Fruit fly (Drosophila melanogaster) whole organism, embryonic: ENCODE data around the gene CG1824.
A peak's percentile ranks its signal among the peaks of the same experiment; 100 is the strongest.

Experiments used
- Abd-B ChIP-seq: fragments of 200-800 bp; sonication (Bioruptor generic); optimal IDR thresholded peaks from 2 replicates; lab custom pipeline; 2018; ENCODE audit warnings: missing biosample characterization, mild to moderate bottlenecking, missing genetic modification characterization, moderate library complexity
- CG1024 ChIP-seq: fragments of 200-800 bp; sonication (Bioruptor generic); IDR thresholded peaks from 2 replicates; pipeline ENCODE4 v1.3.6; 2022; ENCODE audit warnings: missing biosample characterization, missing genetic modification characterization
- CG10321 ChIP-seq: fragments of 200-800 bp; sonication (Bioruptor generic); IDR thresholded peaks from 2 replicates; pipeline ENCODE4 v1.3.6; 2022; ENCODE audit warnings: missing biosample characterization, missing genetic modification characterization
- CG11504 ChIP-seq: fragments of 200-800 bp; sonication (Bioruptor generic); optimal IDR thresholded peaks from 3 replicates; lab custom pipeline; 2019; ENCODE audit warnings: missing biosample characterization, mild to moderate bottlenecking, missing genetic modification characterization, moderate library complexity
- CG12299 ChIP-seq: fragments of 200-800 bp; sonication (Bioruptor generic); optimal IDR thresholded peaks from 2 replicates; lab custom pipeline; 2018; ENCODE audit warnings: missing biosample characterization, mild to moderate bottlenecking, missing genetic modification characterization
- CG13123 ChIP-seq: fragments of 200-800 bp; sonication (Bioruptor generic); optimal IDR thresholded peaks from 2 replicates; lab custom pipeline; 2016; ENCODE audit warnings: missing biosample characterization, missing genetic modification characterization
- CG15269 ChIP-seq: fragments of 200-800 bp; sonication (Bioruptor generic); optimal IDR thresholded peaks from 2 replicates; lab custom pipeline; 2018; ENCODE audit warnings: missing biosample characterization, mild to moderate bottlenecking, missing genetic modification characterization, moderate library complexity
- CG1792 ChIP-seq: fragments of 200-800 bp; sonication (Bioruptor generic); optimal IDR thresholded peaks from 2 replicates; lab custom pipeline; 2016; ENCODE audit warnings: missing biosample characterization, missing genetic modification characterization
- CG2116 ChIP-seq: fragments of 200-800 bp; sonication (Bioruptor generic); optimal IDR thresholded peaks from 3 replicates; lab custom pipeline; 2018; ENCODE audit warnings: missing biosample characterization, mild to moderate bottlenecking, missing genetic modification characterization
- CG2199 ChIP-seq: fragments of 200-800 bp; sonication (Bioruptor generic); IDR thresholded peaks from 3 replicates; pipeline ENCODE4 v1.3.6; 2022; ENCODE audit warnings: missing biosample characterization, missing genetic modification characterization
- CG34224 ChIP-seq: fragments of 200-800 bp; sonication (Bioruptor generic); IDR thresholded peaks from 3 replicates; pipeline ENCODE4 v1.3.6; 2022; ENCODE audit warnings: missing biosample characterization, missing genetic modification characterization; ENCODE audit not compliant: partially characterized antibody
- CG4282 ChIP-seq: fragments of 200-800 bp; sonication (Bioruptor generic); optimal IDR thresholded peaks from 2 replicates; lab custom pipeline; 2016; ENCODE audit warnings: missing biosample characterization, missing genetic modification characterization
- CG4360 ChIP-seq: fragments of 200-800 bp; sonication (Bioruptor generic); IDR thresholded peaks from 2 replicates; pipeline ENCODE4 v1.3.6; 2022; ENCODE audit warnings: missing biosample characterization, missing genetic modification characterization
- CG5245 ChIP-seq: fragments of 200-800 bp; sonication (Bioruptor generic); optimal IDR thresholded peaks from 3 replicates; lab custom pipeline; 2016; ENCODE audit warnings: missing biosample characterization, missing genetic modification characterization
- CG6654 ChIP-seq: fragments of 200-800 bp; sonication (Bioruptor generic); optimal IDR thresholded peaks from 2 replicates; lab custom pipeline; 2017; ENCODE audit warnings: missing biosample characterization, mild to moderate bottlenecking, missing genetic modification characterization
- CG6854 ChIP-seq: fragments of 200-800 bp; sonication (Bioruptor generic); optimal IDR thresholded peaks from 3 replicates; lab custom pipeline; 2017; ENCODE audit warnings: missing biosample characterization, mild to moderate bottlenecking, missing genetic modification characterization
- CG7839 ChIP-seq: fragments of 200-800 bp; sonication (Bioruptor generic); optimal IDR thresholded peaks from 3 replicates; lab custom pipeline; 2018; ENCODE audit warnings: missing biosample characterization, mild to moderate bottlenecking, missing genetic modification characterization, moderate library complexity
- CG8359 ChIP-seq: fragments of 200-800 bp; sonication (Bioruptor generic); optimal IDR thresholded peaks from 2 replicates; lab custom pipeline; 2017; ENCODE audit warnings: missing biosample characterization, mild to moderate bottlenecking, missing genetic modification characterization, borderline replicate concordance
- CG9215 ChIP-seq: fragments of 200-800 bp; sonication (Bioruptor generic); IDR thresholded peaks from 2 replicates; pipeline ENCODE4 v1.3.6; 2022; ENCODE audit warnings: missing biosample characterization, missing genetic modification characterization
- CG9797 ChIP-seq: fragments of 200-800 bp; sonication (Bioruptor generic); optimal IDR thresholded peaks from 3 replicates; lab custom pipeline; 2018; ENCODE audit warnings: missing biosample characterization, mild to moderate bottlenecking, missing genetic modification characterization
- Dip2 ChIP-seq: fragments of 200-800 bp; sonication (Bioruptor generic); IDR thresholded peaks from 2 replicates; pipeline ENCODE4 v1.3.6; 2022; ENCODE audit warnings: missing biosample characterization, missing genetic modification characterization
- Drgx ChIP-seq: fragments of 200-800 bp; sonication (Bioruptor generic); IDR thresholded peaks from 2 replicates; pipeline ENCODE4 v1.3.6; 2022; ENCODE audit warnings: missing biosample characterization, missing genetic modification characterization
- E2f1 ChIP-seq: fragments of 200-800 bp; sonication (Bioruptor generic); IDR thresholded peaks from 2 replicates; pipeline ENCODE4 v1.3.6; 2022; ENCODE audit warnings: missing biosample characterization, missing genetic modification characterization
- H2.0 ChIP-seq: fragments of 200-800 bp; sonication (Bioruptor generic); IDR thresholded peaks from 2 replicates; pipeline ENCODE4 v1.3.6; 2022; ENCODE audit warnings: missing biosample characterization, missing genetic modification characterization
- HHEX ChIP-seq: fragments of 200-800 bp; sonication (Bioruptor generic); optimal IDR thresholded peaks from 3 replicates; lab custom pipeline; 2017; ENCODE audit warnings: missing biosample characterization, mild to moderate bottlenecking, missing genetic modification characterization, missing genetic modification reagents
- Hmr ChIP-seq: fragments of 200-800 bp; sonication (Bioruptor generic); optimal IDR thresholded peaks from 3 replicates; lab custom pipeline; 2017; ENCODE audit warnings: mild to moderate bottlenecking, missing biosample characterization, missing genetic modification reagents, missing genetic modification characterization
- Mes4 ChIP-seq: fragments of 200-800 bp; sonication (Bioruptor generic); optimal IDR thresholded peaks from 2 replicates; lab custom pipeline; 2016; ENCODE audit warnings: missing biosample characterization, missing genetic modification characterization
- NFAT ChIP-seq: fragments of 200-800 bp; sonication (Bioruptor generic); IDR thresholded peaks from 2 replicates; pipeline ENCODE4 v1.3.6; 2022; ENCODE audit warnings: missing biosample characterization, missing genetic modification characterization
- Oaz ChIP-seq: fragments of 200-800 bp; sonication (Bioruptor generic); IDR thresholded peaks from 2 replicates; pipeline ENCODE4 v1.3.6; 2022; ENCODE audit warnings: missing biosample characterization, missing genetic modification characterization
- Scr ChIP-seq: fragments of 200-800 bp; sonication (Bioruptor generic); IDR thresholded peaks from 2 replicates; pipeline ENCODE4 v1.3.6; 2022; ENCODE audit warnings: missing biosample characterization, missing genetic modification characterization; ENCODE audit not compliant: partially characterized antibody
- Xrp1 ChIP-seq: fragments of 200-800 bp; sonication (Bioruptor generic); IDR thresholded peaks from 2 replicates; pipeline ENCODE4 v1.3.6; 2022; ENCODE audit warnings: missing biosample characterization, missing genetic modification characterization
- ato ChIP-seq: fragments of 200-800 bp; sonication (Bioruptor generic); IDR thresholded peaks from 2 replicates; pipeline ENCODE4 v1.3.6; 2022; ENCODE audit warnings: missing biosample characterization, missing genetic modification characterization; ENCODE audit not compliant: partially characterized antibody
- ci ChIP-seq: fragments of 200-800 bp; sonication (Bioruptor generic); IDR thresholded peaks from 3 replicates; pipeline ENCODE4 v1.3.6; 2022; ENCODE audit warnings: missing biosample characterization, missing genetic modification characterization
- disco-r ChIP-seq: fragments of 200-800 bp; sonication (Bioruptor generic); optimal IDR thresholded peaks from 2 replicates; lab custom pipeline; 2016; ENCODE audit warnings: missing biosample characterization, missing genetic modification characterization
- dmrt11E ChIP-seq: fragments of 200-800 bp; sonication (Bioruptor generic); optimal IDR thresholded peaks from 3 replicates; lab custom pipeline; 2018; ENCODE audit warnings: missing biosample characterization, mild to moderate bottlenecking, missing genetic modification characterization, moderate library complexity
- exex ChIP-seq: fragments of 200-800 bp; sonication (Bioruptor generic); optimal IDR thresholded peaks from 4 replicates; lab custom pipeline; 2018; ENCODE audit warnings: missing biosample characterization, mild to moderate bottlenecking, missing genetic modification characterization, moderate library complexity
- knrl ChIP-seq: fragments of 200-800 bp; sonication (Bioruptor generic); IDR thresholded peaks from 3 replicates; pipeline ENCODE4 v1.3.6; 2022; ENCODE audit warnings: missing biosample characterization, missing genetic modification characterization; ENCODE audit not compliant: partially characterized antibody
- mld ChIP-seq: fragments of 200-800 bp; sonication (Bioruptor generic); IDR thresholded peaks from 3 replicates; pipeline ENCODE4 v1.3.6; 2022; ENCODE audit warnings: missing biosample characterization, missing genetic modification characterization; ENCODE audit not compliant: partially characterized antibody
- nerfin-1 ChIP-seq: fragments of 200-800 bp; sonication (Bioruptor generic); optimal IDR thresholded peaks from 3 replicates; lab custom pipeline; 2019; ENCODE audit warnings: missing biosample characterization, mild to moderate bottlenecking, missing genetic modification characterization, moderate library complexity
- otp ChIP-seq: fragments of 200-800 bp; sonication (Bioruptor generic); IDR thresholded peaks from 3 replicates; pipeline ENCODE4, ENCODE4 v1.3.6; 2022; ENCODE audit warnings: missing biosample characterization, missing genetic modification characterization
- schlank ChIP-seq: fragments of 200-800 bp; sonication (Bioruptor generic); optimal IDR thresholded peaks from 2 replicates; lab custom pipeline; 2018; ENCODE audit warnings: missing biosample characterization, mild to moderate bottlenecking, missing genetic modification characterization
- sd ChIP-seq: fragments of 200-800 bp; sonication (Bioruptor generic); optimal IDR thresholded peaks from 3 replicates; lab custom pipeline; 2018; ENCODE audit warnings: missing biosample characterization, mild to moderate bottlenecking, missing genetic modification characterization, moderate library complexity
- sens-2 ChIP-seq: fragments of 200-800 bp; sonication (Bioruptor generic); IDR thresholded peaks from 2 replicates; pipeline ENCODE4 v1.3.6; 2022; ENCODE audit warnings: missing biosample characterization, missing genetic modification characterization
- shn ChIP-seq: fragments of 200-800 bp; sonication (Bioruptor generic); optimal IDR thresholded peaks from 3 replicates; lab custom pipeline; 2016; ENCODE audit warnings: missing biosample characterization, missing genetic modification characterization
- sim ChIP-seq: fragments of 200-800 bp; sonication (Bioruptor generic); IDR thresholded peaks from 2 replicates; pipeline ENCODE4 v1.3.6; 2022; ENCODE audit warnings: missing biosample characterization, missing genetic modification characterization
- sug ChIP-seq: fragments of 200-800 bp; optimal IDR thresholded peaks from 2 replicates; lab custom pipeline; 2019; ENCODE audit warnings: missing biosample characterization, mild to moderate bottlenecking, missing genetic modification characterization, moderate library complexity
- tio ChIP-seq: fragments of 200-800 bp; sonication (Bioruptor generic); optimal IDR thresholded peaks from 2 replicates; lab custom pipeline; 2017; ENCODE audit warnings: missing biosample characterization, missing genetic modification characterization, inconsistent platforms
- tx ChIP-seq: fragments of 200-800 bp; sonication (Bioruptor generic); optimal IDR thresholded peaks from 2 replicates; lab custom pipeline; 2016; ENCODE audit warnings: missing biosample characterization, missing genetic modification characterization
- vnd ChIP-seq: fragments of 200-800 bp; sonication (Bioruptor generic); IDR thresholded peaks from 3 replicates; pipeline ENCODE4 v1.3.6; 2022; ENCODE audit warnings: missing biosample characterization, missing genetic modification characterization; ENCODE audit not compliant: partially characterized antibody

Gene CG1824

dm6 chrX:12578701-12579372 is 16.6 kb downstream of the CG1824 start (continued):
- TF ChIP-seq CG10321 (peak; percentile 78), HHEX (GFP tag; lab: Kevin White, UChicago) (peak; percentile 54), CG7839 (tag; lab: Kevin White, UChicago) (peak; percentile 83), sd (tag; lab: Kevin White, UChicago) (peak; percentile 27), NFAT (GFP tag; lab: Robert Waterston, UW) (no peak), Abd-B (GFP tag; lab: Kevin White, UChicago) (peak; percentile 14), Hmr (GFP tag; lab: Kevin White, UChicago) (peak; percentile 59), Oaz (GFP tag; lab: Robert Waterston, UW) (0 out of 2 replicates have a peak, but pooled peaks have one; percentile 29), Scr (GFP tag; lab: Robert Waterston, UW) (no peak), Drgx (GFP tag; lab: Robert Waterston, UW) (no peak; the same call in none of the 2 replicates), Mes4 (GFP tag; lab: Kevin White, UChicago) (no peak), CG12299 (tag; lab: Kevin White, UChicago) (peak; percentile 3), E2f1 (no peak), exex (tag; lab: Kevin White, UChicago) (no peak), tx (no peak), nerfin-1 (tag; lab: Kevin White, UChicago) (peak; percentile 75), CG11504 (tag; lab: Kevin White, UChicago) (peak; percentile 81), ato (GFP tag; lab: Robert Waterston, UW) (no peak), CG2199 (GFP tag; lab: Robert Waterston, UW) (no peak), knrl (GFP tag; lab: Robert Waterston, UW) (0 out of 3 replicates have a peak, but pooled peaks have one; percentile 29), CG2116 (GFP tag; lab: Kevin White, UChicago) (no peak), CG1792 (GFP tag; lab: Kevin White, UChicago) (no peak), sug (no peak), CG9215 (GFP tag; lab: Robert Waterston, UW) (peak; percentile 42), disco-r (GFP tag; lab: Kevin White, UChicago) (no peak), Xrp1 (peak; percentile 55; the same call in 1 of the 2 replicates), sens-2 (no peak), CG13123 (no peak), H2.0 (GFP tag; lab: Robert Waterston, UW) (0 out of 2 replicates have a peak, but pooled peaks have one; percentile 34), Dip2 (GFP tag; lab: Robert Waterston, UW) (no peak), CG4360 (GFP tag; lab: Robert Waterston, UW) (no peak), ci (GFP tag; lab: Robert Waterston, UW) (no peak), CG34224 (peak; percentile 20; the same call in 1 of the 3 replicates), dmrt11E (tag; lab: Kevin White, UChicago) (peak; percentile 39), sim (GFP tag; lab: Robert Waterston, UW) (no peak), CG15269 (tag; lab: Kevin White, UChicago) (peak; percentile 77), CG4282 (no peak), schlank (tag; lab: Kevin White, UChicago) (no peak), CG8359 (GFP tag; lab: Kevin White, UChicago) (peak; percentile 15), mld (GFP tag; lab: Robert Waterston, UW) (no peak), otp (no peak; the same call in 2 of the 3 replicates), CG9797 (GFP tag; lab: Kevin White, UChicago) (no peak), CG1024 (GFP tag; lab: Robert Waterston, UW) (no peak), tio (GFP tag; lab: Kevin White, UChicago) (peak; percentile 45), vnd (no peak), CG5245 (GFP tag; lab: Kevin White, UChicago) (no peak), CG6654 (GFP tag; lab: Kevin White, UChicago) (peak; percentile 24), shn (GFP tag; lab: Kevin White, UChicago) (no peak), CG6854 (GFP tag; lab: Kevin White, UChicago) (no peak)
